Fruit fly (Drosophila melanogaster) whole organism, embryonic: ENCODE results near the gene galectin.

Experiments used
- Abd-B ChIP-seq: fragments of 200-800 bp; sonication (Bioruptor generic); optimal IDR thresholded peaks from 2 replicates; lab custom pipeline; 2018; ENCODE audit warnings: missing biosample characterization, mild to moderate bottlenecking, missing genetic modification characterization, moderate library complexity
- Bdp1 ChIP-seq: fragments of 200-800 bp; sonication (Bioruptor generic); optimal IDR thresholded peaks from 3 replicates; lab custom pipeline; 2016; ENCODE audit warnings: missing biosample characterization, missing genetic modification characterization
- CG10959 ChIP-seq: fragments of 200-800 bp; sonication (Bioruptor generic); IDR thresholded peaks from 2 replicates; pipeline ENCODE4 v1.3.6; 2022; ENCODE audit warnings: missing biosample characterization, missing genetic modification characterization
- CG11723 ChIP-seq: fragments of 200-800 bp; sonication (Bioruptor generic); optimal IDR thresholded peaks from 2 replicates; lab custom pipeline; 2017; ENCODE audit warnings: missing biosample characterization, mild to moderate bottlenecking, missing genetic modification characterization
- CG12155 ChIP-seq: fragments of 200-800 bp; sonication (Bioruptor generic); optimal IDR thresholded peaks from 3 replicates; lab custom pipeline; 2016; ENCODE audit warnings: missing biosample characterization, missing genetic modification characterization
- CG1233 ChIP-seq: fragments of 200-800 bp; sonication (Bioruptor generic); optimal IDR thresholded peaks from 4 replicates; lab custom pipeline; 2018; ENCODE audit warnings: missing biosample characterization, mild to moderate bottlenecking, missing genetic modification characterization
- CG12391 ChIP-seq: fragments of 200-800 bp; sonication (Bioruptor generic); optimal IDR thresholded peaks from 3 replicates; lab custom pipeline; 2018; ENCODE audit warnings: missing biosample characterization, mild to moderate bottlenecking, missing genetic modification characterization, moderate library complexity
- CG12659 ChIP-seq: fragments of 200-800 bp; sonication (Bioruptor generic); optimal IDR thresholded peaks from 3 replicates; lab custom pipeline; 2017; ENCODE audit warnings: mild to moderate bottlenecking, missing biosample characterization, missing genetic modification reagents, missing genetic modification characterization
- CG15479 ChIP-seq: fragments of 200-800 bp; sonication (Bioruptor generic); optimal IDR thresholded peaks from 3 replicates; lab custom pipeline; 2019; ENCODE audit warnings: missing biosample characterization, mild to moderate bottlenecking, missing genetic modification characterization, moderate library complexity
- CG16813 ChIP-seq: fragments of 200-800 bp; sonication (Bioruptor generic); IDR thresholded peaks from 3 replicates; pipeline ENCODE4 v1.3.6; 2022; ENCODE audit warnings: missing biosample characterization, missing genetic modification characterization; ENCODE audit not compliant: partially characterized antibody
- CG17186 ChIP-seq: fragments of 200-800 bp; sonication (Bioruptor generic); optimal IDR thresholded peaks from 3 replicates; lab custom pipeline; 2017; ENCODE audit warnings: missing biosample characterization, missing genetic modification reagents, missing genetic modification characterization
- CG17361 ChIP-seq: fragments of 200-800 bp; sonication (Bioruptor generic); IDR thresholded peaks from 3 replicates; pipeline ENCODE4 v1.3.6; 2022; ENCODE audit warnings: missing biosample characterization, missing genetic modification characterization
- CG17568 ChIP-seq: fragments of 200-800 bp; sonication (Bioruptor generic); optimal IDR thresholded peaks from 2 replicates; lab custom pipeline; 2018; ENCODE audit warnings: missing biosample characterization, mild to moderate bottlenecking, missing genetic modification characterization, moderate library complexity
- CG31388 ChIP-seq: fragments of 200-800 bp; sonication (Bioruptor generic); optimal IDR thresholded peaks from 2 replicates; lab custom pipeline; 2016; ENCODE audit warnings: missing biosample characterization, missing genetic modification characterization
- CG34224 ChIP-seq: fragments of 200-800 bp; sonication (Bioruptor generic); IDR thresholded peaks from 3 replicates; pipeline ENCODE4 v1.3.6; 2022; ENCODE audit warnings: missing biosample characterization, missing genetic modification characterization; ENCODE audit not compliant: partially characterized antibody
- CG42726 ChIP-seq: fragments of 200-800 bp; sonication (Bioruptor generic); IDR thresholded peaks from 2 replicates; pipeline ENCODE4 v1.3.6; 2022; ENCODE audit warnings: missing biosample characterization, missing genetic modification characterization; ENCODE audit not compliant: partially characterized antibody
- CG4360 ChIP-seq: fragments of 200-800 bp; sonication (Bioruptor generic); IDR thresholded peaks from 2 replicates; pipeline ENCODE4 v1.3.6; 2022; ENCODE audit warnings: missing biosample characterization, missing genetic modification characterization
- CG6254 ChIP-seq: fragments of 200-800 bp; sonication (Bioruptor generic); optimal IDR thresholded peaks from 3 replicates; lab custom pipeline; 2017; ENCODE audit warnings: mild to moderate bottlenecking, missing biosample characterization, missing genetic modification reagents, missing genetic modification characterization
- CG6813 ChIP-seq: fragments of 200-800 bp; sonication (Bioruptor generic); optimal IDR thresholded peaks from 2 replicates; lab custom pipeline; 2017; ENCODE audit warnings: missing biosample characterization, missing genetic modification characterization, mild to moderate bottlenecking, moderate library complexity, missing genetic modification reagents
- CG8765 ChIP-seq: fragments of 200-800 bp; sonication (Bioruptor generic); IDR thresholded peaks from 2 replicates; pipeline ENCODE4 v1.3.6; 2022; ENCODE audit warnings: missing biosample characterization, missing genetic modification characterization
- CG8924 ChIP-seq: fragments of 200-800 bp; optimal IDR thresholded peaks from 3 replicates; lab custom pipeline; 2019; ENCODE audit warnings: missing biosample characterization, mild to moderate bottlenecking, missing genetic modification characterization, moderate library complexity
- CG9437 ChIP-seq: fragments of 200-800 bp; sonication (Bioruptor generic); optimal IDR thresholded peaks from 2 replicates; lab custom pipeline; 2018; ENCODE audit warnings: missing biosample characterization, mild to moderate bottlenecking, missing genetic modification characterization
- D19B ChIP-seq: fragments of 200-800 bp; sonication (Bioruptor generic); optimal IDR thresholded peaks from 2 replicates; lab custom pipeline; 2017; ENCODE audit warnings: missing biosample characterization, mild to moderate bottlenecking, missing genetic modification characterization
- Deaf1 ChIP-seq: fragments of 200-800 bp; optimal IDR thresholded peaks from 3 replicates; lab custom pipeline; 2019; ENCODE audit warnings: missing biosample characterization, mild to moderate bottlenecking, missing genetic modification characterization, moderate library complexity
- GATAe ChIP-seq: fragments of 200-800 bp; sonication (Bioruptor generic); conservative IDR thresholded peaks from 2 replicates; pipeline ENCODE4 v1.3.6; 2022; ENCODE audit warnings: missing biosample characterization, missing genetic modification characterization
- HLH54F ChIP-seq: fragments of 200-800 bp; sonication (Bioruptor generic); optimal IDR thresholded peaks from 3 replicates; lab custom pipeline; 2016; ENCODE audit warnings: missing biosample characterization, missing genetic modification characterization
- HmgZ ChIP-seq: fragments of 200-800 bp; sonication (Bioruptor generic); optimal IDR thresholded peaks from 2 replicates; lab custom pipeline; 2018; ENCODE audit warnings: missing biosample characterization, mild to moderate bottlenecking, missing genetic modification characterization
- NC2β ChIP-seq: fragments of 200-800 bp; sonication (Bioruptor generic); optimal IDR thresholded peaks from 2 replicates; lab custom pipeline; 2016; ENCODE audit warnings: missing biosample characterization, missing genetic modification characterization
- Oaz ChIP-seq: fragments of 200-800 bp; sonication (Bioruptor generic); IDR thresholded peaks from 2 replicates; pipeline ENCODE4 v1.3.6; 2022; ENCODE audit warnings: missing biosample characterization, missing genetic modification characterization
- Optix ChIP-seq: fragments of 200-800 bp; sonication (Bioruptor generic); IDR thresholded peaks from 3 replicates; pipeline ENCODE4 v1.3.6; 2022; ENCODE audit warnings: missing biosample characterization, missing genetic modification characterization
- Spps ChIP-seq: fragments of 200-800 bp; sonication (Bioruptor generic); optimal IDR thresholded peaks from 2 replicates; lab custom pipeline; 2018; ENCODE audit warnings: missing biosample characterization, mild to moderate bottlenecking, missing genetic modification characterization
- Stat92E ChIP-seq, 3 experiments: fragments of >200 bp in 2 of 3; fragments of 200-800 bp in 1 of 3; sonication (Bioruptor generic) in 1 of 3; optimal IDR thresholded peaks; 2 replicates each; lab custom pipeline; 2017 to 2019; ENCODE audit warnings: missing biosample characterization in 3 of 3, missing genetic modification characterization in 3 of 3, mild to moderate bottlenecking in 1 of 3, moderate library complexity in 1 of 3
- ac ChIP-seq: fragments of 200-800 bp; sonication (Bioruptor generic); optimal IDR thresholded peaks from 3 replicates; lab custom pipeline; 2017; ENCODE audit warnings: missing biosample characterization, mild to moderate bottlenecking, missing genetic modification characterization
- bab2 ChIP-seq: fragments of 200-800 bp; sonication (Bioruptor generic); optimal IDR thresholded peaks from 2 replicates; lab custom pipeline; 2016; ENCODE audit warnings: missing biosample characterization, missing genetic modification characterization
- br ChIP-seq: fragments of >200 bp; optimal IDR thresholded peaks from 2 replicates; lab custom pipeline; 2017
- chm ChIP-seq: fragments of 200-800 bp; sonication (Bioruptor generic); IDR thresholded peaks from 2 replicates; pipeline ENCODE4 v1.3.6; 2022; ENCODE audit warnings: missing biosample characterization, missing genetic modification characterization
- gcm ChIP-seq: fragments of 200-800 bp; sonication (Bioruptor generic); optimal IDR thresholded peaks from 2 replicates; lab custom pipeline; 2019; ENCODE audit warnings: missing biosample characterization, mild to moderate bottlenecking, missing genetic modification characterization, moderate library complexity
- ham ChIP-seq: fragments of 200-800 bp; sonication (Bioruptor generic); IDR thresholded peaks from 2 replicates; pipeline ENCODE4 v1.3.6; 2022; ENCODE audit warnings: missing biosample characterization, missing genetic modification characterization
- hkb ChIP-seq, 2 experiments: fragments of 200-800 bp in 1 of 2; fragments of >200 bp in 1 of 2; sonication (Bioruptor generic) in 1 of 2; IDR thresholded peaks in 1 of 2; optimal IDR thresholded peaks in 1 of 2; 2 replicates each; pipeline versions ENCODE4 v1.3.6 to Lab custom; 2017 to 2022; ENCODE audit warnings: missing biosample characterization in 1 of 2, missing genetic modification characterization in 1 of 2
- kah ChIP-seq: fragments of 200-800 bp; sonication (Bioruptor generic); optimal IDR thresholded peaks from 2 replicates; lab custom pipeline; 2018; ENCODE audit warnings: missing biosample characterization, mild to moderate bottlenecking, missing genetic modification characterization
- lab ChIP-seq: fragments of 200-800 bp; sonication (Bioruptor generic); optimal IDR thresholded peaks from 3 replicates; lab custom pipeline; 2017; ENCODE audit warnings: missing biosample characterization, missing genetic modification characterization, mild to moderate bottlenecking, moderate library complexity, missing genetic modification reagents
- maf-S ChIP-seq: fragments of 200-800 bp; sonication (Bioruptor generic); optimal IDR thresholded peaks from 2 replicates; lab custom pipeline; 2016; ENCODE audit warnings: missing biosample characterization, missing genetic modification characterization
- nerfin-1 ChIP-seq: fragments of 200-800 bp; sonication (Bioruptor generic); optimal IDR thresholded peaks from 3 replicates; lab custom pipeline; 2019; ENCODE audit warnings: missing biosample characterization, mild to moderate bottlenecking, missing genetic modification characterization, moderate library complexity
- pfk ChIP-seq: fragments of 200-800 bp; sonication (Bioruptor generic); optimal IDR thresholded peaks from 2 replicates; lab custom pipeline; 2018; ENCODE audit warnings: missing biosample characterization, mild to moderate bottlenecking, missing genetic modification characterization, moderate library complexity
- phol ChIP-seq: fragments of 200-800 bp; sonication (Bioruptor generic); optimal IDR thresholded peaks from 3 replicates; lab custom pipeline; 2018; ENCODE audit warnings: missing biosample characterization, mild to moderate bottlenecking, missing genetic modification characterization, moderate library complexity
- pnt ChIP-seq: fragments of 200-800 bp; sonication (Bioruptor generic); optimal IDR thresholded peaks from 3 replicates; lab custom pipeline; 2016; ENCODE audit warnings: missing biosample characterization, missing genetic modification characterization
- salm ChIP-seq: fragments of 200-800 bp; sonication (Bioruptor generic); optimal IDR thresholded peaks from 2 replicates; lab custom pipeline; 2018; ENCODE audit warnings: missing biosample characterization, mild to moderate bottlenecking, missing genetic modification characterization
- sd ChIP-seq: fragments of 200-800 bp; sonication (Bioruptor generic); optimal IDR thresholded peaks from 3 replicates; lab custom pipeline; 2018; ENCODE audit warnings: missing biosample characterization, mild to moderate bottlenecking, missing genetic modification characterization, moderate library complexity
- sug ChIP-seq: fragments of 200-800 bp; optimal IDR thresholded peaks from 2 replicates; lab custom pipeline; 2019; ENCODE audit warnings: missing biosample characterization, mild to moderate bottlenecking, missing genetic modification characterization, moderate library complexity
- unc-4 ChIP-seq: fragments of 200-800 bp; sonication (Bioruptor generic); IDR thresholded peaks from 2 replicates; pipeline ENCODE4 v1.3.6; 2022; ENCODE audit warnings: missing biosample characterization, missing genetic modification characterization; ENCODE audit not compliant: partially characterized antibody
- vvl ChIP-seq: fragments of 200-800 bp; sonication (Bioruptor generic); IDR thresholded peaks from 2 replicates; pipeline ENCODE4 v1.3.6; 2022; ENCODE audit warnings: missing biosample characterization, missing genetic modification characterization

The galectin gene

DNA sequence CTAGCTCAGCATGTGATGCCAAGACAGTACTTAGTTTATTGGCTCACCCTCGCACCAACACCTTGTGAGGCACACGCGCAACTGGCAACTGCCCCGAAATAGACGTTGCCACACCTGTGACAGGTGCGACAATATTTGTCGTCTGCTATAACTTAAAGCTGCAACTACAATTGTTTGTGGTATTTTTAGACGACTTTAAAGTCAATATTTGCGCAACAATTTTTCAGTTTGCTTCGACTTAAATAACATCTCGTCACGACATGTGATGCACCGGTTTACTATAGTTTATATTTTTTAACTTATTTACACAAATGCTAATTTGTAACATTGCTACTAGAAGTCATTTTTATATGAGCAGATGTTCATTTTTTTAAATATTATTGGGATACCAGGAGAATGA is 9.6 kb downstream of the galectin start (continued):
- TF ChIP-seq CG31388 (GFP tag; lab: Kevin White, UChicago) (no peak), CG6813 (peak; percentile 76), ham (GFP tag; lab: Robert Waterston, UW) (no peak), CG1233 (GFP tag; lab: Kevin White, UChicago) (peak; percentile 68), bab2 (GFP tag; lab: Kevin White, UChicago) (no peak), CG42726 (no peak), CG8765 (GFP tag; lab: Robert Waterston, UW) (no peak), pnt (no peak), CG8924 (tag; lab: Kevin White, UChicago) (peak; percentile 6), sd (tag; lab: Kevin White, UChicago) (peak; percentile 25), CG16813 (GFP tag; lab: Robert Waterston, UW) (no peak), vvl (GFP tag; lab: Robert Waterston, UW) (no peak), CG17568 (GFP tag; lab: Kevin White, UChicago) (peak; percentile 72), CG15479 (GFP tag; lab: Kevin White, UChicago) (no peak), CG6254 (GFP tag; lab: Kevin White, UChicago) (peak; percentile 7), gcm (GFP tag; lab: Kevin White, UChicago) (peak; percentile 50), maf-S (GFP tag; lab: Kevin White, UChicago) (no peak), Oaz (GFP tag; lab: Robert Waterston, UW) (no peak), chm (GFP tag; lab: Robert Waterston, UW) (no peak), ac (peak; percentile 1), CG17186 (GFP tag; lab: Kevin White, UChicago) (no peak), unc-4 (GFP tag; lab: Robert Waterston, UW) (no peak), CG12391 (tag; lab: Kevin White, UChicago) (no peak), CG12659 (GFP tag; lab: Kevin White, UChicago) (peak; percentile 23), CG11723 (GFP tag; lab: Kevin White, UChicago) (peak; percentile 58), Optix (GFP tag; lab: Robert Waterston, UW) (no peak), CG10959 (no peak), NC2β (GFP tag; lab: Kevin White, UChicago) (no peak), Deaf1 (tag; lab: Kevin White, UChicago) (no peak), Abd-B (GFP tag; lab: Kevin White, UChicago) (no peak), CG17361 (GFP tag; lab: Robert Waterston, UW) (no peak), br (lab: Kevin White, UChicago) (no peak), hkb (optimal IDR thresholded peaks at IDR 0.05; lab: Kevin White, UChicago) (no peak), hkb (GFP tag; IDR thresholded peaks at IDR 0.05; lab: Robert Waterston, UW) (peak; percentile 53; the same call in 1 of the 2 replicates), CG12155 (no peak), salm (tag; lab: Kevin White, UChicago) (peak; percentile 40), pfk (peak; percentile 26), D19B (GFP tag; lab: Kevin White, UChicago) (no peak), Bdp1 (GFP tag; lab: Kevin White, UChicago) (no peak), phol (tag; lab: Kevin White, UChicago) (no peak), CG4360 (no peak)

- TF ChIP-seq CG34224: no peak
- no peak for TF ChIP-seq HLH54F (GFP tag; lab: Kevin White, UChicago)
- TF ChIP-seq Spps (tag; lab: Kevin White, UChicago): no peak
- TF ChIP-seq sug (tag; lab: Kevin White, UChicago): peak; percentile 37
- TF ChIP-seq CG9437 (GFP tag; lab: Kevin White, UChicago): no peak
- TF ChIP-seq Stat92E (GFP tag; optimal IDR thresholded peaks at IDR 0.05; lab: Kevin White, UChicago): no peak
- no peak for TF ChIP-seq nerfin-1
- peak; percentile 1 for TF ChIP-seq HmgZ
- TF ChIP-seq CG17186 (GFP tag; lab: Kevin White, UChicago): no peak
- TF ChIP-seq GATAe: peak; percentile 61; the same call in 1 of the 2 replicates
- TF ChIP-seq kah: peak; percentile 51
- peak; percentile 26 for TF ChIP-seq lab
Observed at dm6 chr2L:82080-82479, 10.5 kb downstream of the galectin start.
